Fruit fly (Drosophila melanogaster): ENCODE measurements around the gene Nmdmc.
A peak's percentile ranks its signal among the peaks of the same experiment; 100 is the strongest.

Gene Nmdmc

DNA sequence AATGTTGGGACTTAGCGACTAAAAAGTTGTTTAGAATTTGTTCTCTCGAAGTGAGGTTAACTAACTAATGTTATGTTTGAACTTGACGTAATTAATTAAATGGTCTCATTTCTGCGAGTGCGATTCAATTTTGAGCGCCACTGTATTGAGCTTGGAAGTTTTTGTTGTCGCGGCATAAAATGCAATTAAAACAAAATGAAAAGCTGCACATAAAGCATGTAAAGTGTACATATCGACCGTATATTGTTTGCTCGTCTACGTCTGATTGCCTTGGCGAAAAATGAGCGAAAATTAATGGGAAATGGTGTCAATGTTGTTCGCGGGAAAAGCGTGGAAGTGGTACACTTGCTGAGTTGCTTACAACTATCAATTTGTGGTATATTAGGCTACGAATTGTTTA, 33.5 kb downstream of the Nmdmc start:
- TF ChIP-seq Ets21C (GFP tag; optimal IDR thresholded peaks at IDR 0.05) (no peak), fkh (GFP tag; optimal IDR thresholded peaks at IDR 0.05) (no peak), CG6854 (GFP tag; optimal IDR thresholded peaks at IDR 0.05) (no peak), CG3919 (GFP tag; optimal IDR thresholded peaks at IDR 0.05) (no peak)

dm6 chr3R:9014859-9015466, 35.4 kb downstream of the Nmdmc start, which contains the start of the genes Kcmf1, Sf3b5 and CG11986:
Gene Kcmf1, minus strand, starts transcription at chr3R:9014909.
Gene Sf3b5, minus strand, starts transcription at chr3R:9015341.
Gene CG11986, plus strand, starts transcription at chr3R:9015446.
- TF ChIP-seq lz (GFP tag; optimal IDR thresholded peaks at IDR 0.05) (no peak), fkh (GFP tag; optimal IDR thresholded peaks at IDR 0.05) (peak; percentile 61), CG11902 (GFP tag; optimal IDR thresholded peaks at IDR 0.05) (no peak), Hr4 (GFP tag; optimal IDR thresholded peaks at IDR 0.05) (no peak), Eip93F (GFP tag; optimal IDR thresholded peaks at IDR 0.05) (no peak), CG4318 (GFP tag; optimal IDR thresholded peaks at IDR 0.05) (no peak), CG6276 (GFP tag; optimal IDR thresholded peaks at IDR 0.05) (no peak), Lpt (GFP tag; optimal IDR thresholded peaks at IDR 0.05) (no peak), CG6854 (GFP tag; optimal IDR thresholded peaks at IDR 0.05) (no peak), Sox15 (GFP tag; optimal IDR thresholded peaks at IDR 0.05) (no peak), dac (GFP tag; optimal IDR thresholded peaks at IDR 0.05) (no peak), Smox (GFP tag; optimal IDR thresholded peaks at IDR 0.05) (no peak), CG6792 (GFP tag; optimal IDR thresholded peaks at IDR 0.05) (no peak), net (GFP tag; optimal IDR thresholded peaks at IDR 0.05) (no peak), Eip78C (GFP tag) (peak; percentile 14), Ets21C (GFP tag; optimal IDR thresholded peaks at IDR 0.05) (no peak)

- peak; percentile 99 for TF ChIP-seq vri (GFP tag; optimal IDR thresholded peaks at IDR 0.05)
- no peak; the same call in 1 of the 2 replicates for TF ChIP-seq CG15336 (GFP tag; IDR thresholded peaks at IDR 0.05)
- TF ChIP-seq spab (GFP tag; optimal IDR thresholded peaks at IDR 0.05) = no peak
- no peak for TF ChIP-seq CG34406 (GFP tag; optimal IDR thresholded peaks at IDR 0.05)
- no peak for TF ChIP-seq CG7368 (GFP tag; optimal IDR thresholded peaks at IDR 0.05)
- TF ChIP-seq CG3032 (tag; optimal IDR thresholded peaks at IDR 0.05) = peak; percentile 54
- peak; percentile 47 for TF ChIP-seq CG6792 (GFP tag; optimal IDR thresholded peaks at IDR 0.05)
- TF ChIP-seq svp (GFP tag) = peak; percentile 28
- TF ChIP-seq Hr38 (GFP tag; optimal IDR thresholded peaks at IDR 0.05) = no peak
- peak; percentile 34 for TF ChIP-seq CG11902 (GFP tag; optimal IDR thresholded peaks at IDR 0.05)
- peak; percentile 64 for TF ChIP-seq acj6 (GFP tag; optimal IDR thresholded peaks at IDR 0.05)
- no peak; the same call in 2 of the 3 replicates for TF ChIP-seq CG8119 (GFP tag; IDR thresholded peaks at IDR 0.05)
- TF ChIP-seq Hr4 (GFP tag; optimal IDR thresholded peaks at IDR 0.05) = no peak
- TF ChIP-seq CG10631 (GFP tag; optimal IDR thresholded peaks at IDR 0.05) = no peak
- TF ChIP-seq CG1621 (tag; optimal IDR thresholded peaks at IDR 0.05) = peak; percentile 22
- TF ChIP-seq Sox14 (GFP tag; optimal IDR thresholded peaks at IDR 0.05) = peak; percentile 65
- peak; percentile 75 for TF ChIP-seq CG31627 (GFP tag; optimal IDR thresholded peaks at IDR 0.05)
- TF ChIP-seq lz (GFP tag; optimal IDR thresholded peaks at IDR 0.05) = peak; percentile 68
- TF ChIP-seq CG6163 (GFP tag; IDR thresholded peaks at IDR 0.05) = peak; percentile 48; the same call in 2 of the 3 replicates
- TF ChIP-seq dsx (GFP tag; optimal IDR thresholded peaks at IDR 0.05; ENCODE audit: poor library complexity, severe bottlenecking) = peak; percentile 32
- peak; percentile 60 for TF ChIP-seq eg (GFP tag; IDR thresholded peaks at IDR 0.05)
- peak; percentile 55 for TF ChIP-seq cyc (GFP tag; optimal IDR thresholded peaks at IDR 0.05)
- peak; percentile 37 for TF ChIP-seq dac (GFP tag; optimal IDR thresholded peaks at IDR 0.05)
- no peak for TF ChIP-seq CG16779 (tag; optimal IDR thresholded peaks at IDR 0.05)
- no peak for TF ChIP-seq net (GFP tag; optimal IDR thresholded peaks at IDR 0.05)
- peak; percentile 54 for TF ChIP-seq Lpt (GFP tag; optimal IDR thresholded peaks at IDR 0.05)
- TF ChIP-seq esn (GFP tag; optimal IDR thresholded peaks at IDR 0.05) = peak; percentile 74
- TF ChIP-seq topi (GFP tag; optimal IDR thresholded peaks at IDR 0.05) = peak; percentile 57
- TF ChIP-seq Eip93F (GFP tag; optimal IDR thresholded peaks at IDR 0.05) = no peak
- TF ChIP-seq Eip78C (GFP tag) = peak; percentile 80
- TF ChIP-seq Ets96B (tag; optimal IDR thresholded peaks at IDR 0.05) = peak; percentile 15
- 0 out of 2 replicates have a peak, but pooled peaks have one; percentile 16 for TF ChIP-seq Gug (GFP tag; IDR thresholded peaks at IDR 0.05)
- no peak for TF ChIP-seq pdm3 (GFP tag; optimal IDR thresholded peaks at IDR 0.05)
- no peak for TF ChIP-seq salr (GFP tag; optimal IDR thresholded peaks at IDR 0.05)
- TF ChIP-seq CG10669 (GFP tag; optimal IDR thresholded peaks at IDR 0.05) = no peak
- TF ChIP-seq ss (GFP tag; optimal IDR thresholded peaks at IDR 0.05) = peak in 1 of 2 experiments; percentile 59
- TF ChIP-seq Sox15 (GFP tag; optimal IDR thresholded peaks at IDR 0.05) = peak; percentile 21
- TF ChIP-seq CG9139 (GFP tag; optimal IDR thresholded peaks at IDR 0.05) = no peak
Measured at dm6 chr3R:9013765-9014380, 36.5 kb downstream of the Nmdmc start.

Measured in whole organism, prepupa.